Fruit fly (Drosophila melanogaster): ENCODE results near the gene CG31810.
A peak's percentile ranks its signal among the peaks of the same experiment; 100 is the strongest.

CG31810 gene

DNA sequence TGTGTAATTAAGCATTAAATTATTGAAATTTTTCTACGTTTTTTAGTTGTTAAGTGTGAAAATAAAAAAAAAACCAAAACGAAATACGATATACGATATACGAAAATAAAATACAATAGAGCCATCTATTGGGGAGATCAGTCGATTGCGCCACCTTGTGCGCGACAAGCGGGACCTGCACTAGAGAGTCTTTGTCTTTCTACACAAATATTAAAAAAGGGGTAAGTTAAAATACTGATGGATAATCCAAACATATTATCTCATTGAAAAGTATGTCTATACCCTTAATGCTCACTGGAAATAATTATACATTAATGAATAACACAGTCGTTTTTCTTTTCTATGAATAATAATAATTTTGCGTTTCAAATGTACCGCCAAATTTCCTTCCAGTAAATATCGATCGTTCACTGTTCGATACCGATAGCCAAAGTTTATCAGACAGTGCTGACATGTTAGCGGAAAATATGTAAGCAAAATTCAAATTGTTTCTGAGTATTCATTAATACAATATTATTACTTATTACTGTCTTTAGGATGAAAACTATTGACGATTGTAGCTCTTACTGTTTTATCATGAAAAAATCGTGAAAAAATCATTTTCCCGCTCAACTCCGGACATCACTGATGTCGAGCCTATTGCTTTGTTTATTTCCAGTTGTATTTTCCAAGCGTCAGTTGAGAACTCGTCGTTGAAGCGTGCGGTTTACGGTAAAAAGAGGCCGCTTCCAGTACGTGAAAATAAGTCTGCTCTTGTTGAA is 36.0 kb downstream of the CG31810 start, which contains the start of gene mdy:
Gene mdy (plus strand): TSS at position 672 of the 761 bp plus-strand sequence.
- TF ChIP-seq ham (GFP tag; IDR thresholded peaks at IDR 0.05) (no peak), grn (GFP tag; optimal IDR thresholded peaks at IDR 0.05) (no peak), CG4617 (GFP tag; optimal IDR thresholded peaks at IDR 0.05; ENCODE audit: borderline replicate concordance) (no peak), yki (optimal IDR thresholded peaks at IDR 0.05) (no peak), gro (GFP tag; optimal IDR thresholded peaks at IDR 0.05) (peak; percentile 6), PHDP (tag; optimal IDR thresholded peaks at IDR 0.05) (peak; percentile 58), sens (GFP tag) (peak; percentile 92), tup (GFP tag; optimal IDR thresholded peaks at IDR 0.05) (peak; percentile 29), CG12155 (GFP tag; optimal IDR thresholded peaks at IDR 0.05) (peak; percentile 41), ash1 (GFP tag; optimal IDR thresholded peaks at IDR 0.05) (no peak), CG2116 (GFP tag; optimal IDR thresholded peaks at IDR 0.05) (peak; percentile 74), CG3847 (GFP tag; IDR thresholded peaks at IDR 0.05) (peak; percentile 50; the same call in 1 of the 2 replicates), corto (GFP tag; optimal IDR thresholded peaks at IDR 0.05) (peak; percentile 33), nerfin-2 (GFP tag; IDR thresholded peaks at IDR 0.05; ENCODE audit: partially characterized antibody) (peak; percentile 44; the same call in 1 of the 2 replicates), pzg (GFP tag; optimal IDR thresholded peaks at IDR 0.05) (peak; percentile 54), Myb (GFP tag; optimal IDR thresholded peaks at IDR 0.05) (peak; percentile 32), fd96Cb (tag; optimal IDR thresholded peaks at IDR 0.05) (peak; percentile 12), Hr3 (GFP tag; optimal IDR thresholded peaks at IDR 0.05) (peak; percentile 42), Gug (GFP tag; IDR thresholded peaks at IDR 0.05) (peak; percentile 51; the same call in 2 of the 4 replicates), pum (GFP tag; optimal IDR thresholded peaks at IDR 0.05) (peak; percentile 2), Bgb (GFP tag; IDR thresholded peaks at IDR 0.05; ENCODE audit: partially characterized antibody) (peak; percentile 21; the same call in 1 of the 2 replicates), CG10979 (tag; optimal IDR thresholded peaks at IDR 0.05) (peak; percentile 38), disco-r (GFP tag; optimal IDR thresholded peaks at IDR 0.05) (no peak), Sry-β (GFP tag; optimal IDR thresholded peaks at IDR 0.05) (peak; percentile 99), Kr (GFP tag; optimal IDR thresholded peaks at IDR 0.05) (peak; percentile 97), maf-S (GFP tag; optimal IDR thresholded peaks at IDR 0.05) (peak; percentile 23), CG18011 (GFP tag; optimal IDR thresholded peaks at IDR 0.05) (peak; percentile 52), lbe (GFP tag; optimal IDR thresholded peaks at IDR 0.05) (peak; percentile 61), CG4328 (GFP tag; optimal IDR thresholded peaks at IDR 0.05) (peak; percentile 0), Atf-2 (GFP tag; optimal IDR thresholded peaks at IDR 0.05) (peak; percentile 41), CG14860 (GFP tag; IDR thresholded peaks at IDR 0.05; ENCODE audit: partially characterized antibody) (peak; percentile 52; the same call in 1 of the 3 replicates), Bdp1 (GFP tag; optimal IDR thresholded peaks at IDR 0.05) (peak; percentile 37), cad (GFP tag; optimal IDR thresholded peaks at IDR 0.05) (no peak), CG3065 (GFP tag; optimal IDR thresholded peaks at IDR 0.05) (peak; percentile 4), CG7928 (GFP tag; optimal IDR thresholded peaks at IDR 0.05) (no peak), CG11456 (GFP tag; IDR thresholded peaks at IDR 0.05) (peak; percentile 86), lilli (GFP tag; optimal IDR thresholded peaks at IDR 0.05) (peak; percentile 80), dm (GFP tag; optimal IDR thresholded peaks at IDR 0.05) (no peak), CG17361 (GFP tag; IDR thresholded peaks at IDR 0.05) (peak; percentile 70; the same call in 2 of the 3 replicates), Ets97D (GFP tag; optimal IDR thresholded peaks at IDR 0.05) (peak; percentile 45), inv (GFP tag; IDR thresholded peaks at IDR 0.05; ENCODE audit: partially characterized antibody) (peak; percentile 38; the same call in 1 of the 2 replicates), CG2712 (tag; optimal IDR thresholded peaks at IDR 0.05) (peak; percentile 68), gsb-n (tag; optimal IDR thresholded peaks at IDR 0.05) (peak; percentile 36), CG13296 (GFP tag; optimal IDR thresholded peaks at IDR 0.05) (no peak), CG12299 (tag; optimal IDR thresholded peaks at IDR 0.05) (peak; percentile 37), sug (tag; optimal IDR thresholded peaks at IDR 0.05) (peak; percentile 29), slp2 (GFP tag; optimal IDR thresholded peaks at IDR 0.05) (peak; percentile 30), salm (tag; optimal IDR thresholded peaks at IDR 0.05) (no peak), CG30020 (tag; optimal IDR thresholded peaks at IDR 0.05) (no peak)
